Worm (Caenorhabditis elegans): ENCODE data around the gene F35H10.6.

ce11 chrIV:8300468-8300867, 732 bp downstream of the F35H10.6 start, which contains the start of gene F35H10.5:
- no peak for TF ChIP-seq hsf-1 (GFP tag; IDR thresholded peaks at IDR 0.05)
- TF ChIP-seq F10E7.11 (tag; optimal IDR thresholded peaks at IDR 0.05): no peak
- TF ChIP-seq K12H6.12 (tag; optimal IDR thresholded peaks at IDR 0.05): no peak
- TF ChIP-seq nhr-80 (tag; optimal IDR thresholded peaks at IDR 0.05): no peak
- TF ChIP-seq unc-130 (GFP tag; optimal IDR thresholded peaks at IDR 0.05): no peak
- no peak for TF ChIP-seq lsy-27 (tag; optimal IDR thresholded peaks at IDR 0.05; ENCODE audit: borderline replicate concordance, insufficient read depth)
- TF ChIP-seq chd-7 (tag; optimal IDR thresholded peaks at IDR 0.05): no peak
- TF ChIP-seq lag-1 (GFP tag; IDR thresholded peaks at IDR 0.05): no peak
- no peak for TF ChIP-seq lin-54 (GFP tag; optimal IDR thresholded peaks at IDR 0.05)
- no peak for TF ChIP-seq ztf-25 (GFP tag; IDR thresholded peaks at IDR 0.05)

Data from whole organism, young adult.